Worm (Caenorhabditis elegans) whole organism, L4 larva: ENCODE results near the gene sdz-24.

ENCODE experiments used
- Y5F2A.4 ChIP-seq: fragments of 200-800 bp; sonication (Bioruptor generic); optimal IDR thresholded peaks from 2 replicates; lab custom pipeline; 2018; ENCODE audit warnings: mild to moderate bottlenecking, missing genetic modification characterization, missing compliant biosample characterization
- ZK337.2 ChIP-seq: fragments of 200-800 bp; sonication (Bioruptor generic); IDR thresholded peaks from 2 replicates; pipeline ENCODE4 v1.3.6; 2022; ENCODE audit warnings: missing genetic modification reagents, missing genetic modification characterization, missing compliant biosample characterization
- ceh-82 ChIP-seq: sonication (generic microtip); optimal IDR thresholded peaks from 2 replicates; lab custom pipeline; 2017; ENCODE audit warnings: missing biosample characterization, missing genetic modification characterization
- daf-12 ChIP-seq: fragments of 150-350 bp; optimal IDR thresholded peaks from 2 replicates; lab custom pipeline; 2014; ENCODE audit warnings: missing biosample characterization, missing genetic modification reagents, missing genetic modification characterization
- dmd-9 ChIP-seq: fragments of 200-800 bp; sonication (Bioruptor generic); IDR thresholded peaks from 2 replicates; pipeline ENCODE4 v1.3.6; 2022; ENCODE audit warnings: missing genetic modification reagents, missing genetic modification characterization, missing compliant biosample characterization
- hlh-30 ChIP-seq: sonication (generic microtip); optimal IDR thresholded peaks from 2 replicates; lab custom pipeline; 2017; ENCODE audit warnings: antibody characterized with exemption, mild to moderate bottlenecking, missing genetic modification characterization, missing compliant biosample characterization; ENCODE audit not compliant: insufficient read depth
- madf-9 ChIP-seq: fragments of 200-800 bp; sonication (Bioruptor generic); conservative IDR thresholded peaks from 2 replicates; pipeline ENCODE4 v1.3.6; 2022; ENCODE audit warnings: missing genetic modification reagents, missing genetic modification characterization, missing compliant biosample characterization
- nhr-11 ChIP-seq: fragments of 150-350 bp; optimal IDR thresholded peaks from 2 replicates; lab custom pipeline; 2014; ENCODE audit warnings: missing biosample characterization, missing genetic modification characterization
- nhr-237 ChIP-seq: sonication (generic microtip); optimal IDR thresholded peaks from 2 replicates; lab custom pipeline; 2017; ENCODE audit warnings: missing biosample characterization, missing genetic modification characterization
- nhr-25 ChIP-seq: sonication (generic microtip); optimal IDR thresholded peaks from 2 replicates; lab custom pipeline; 2017; ENCODE audit warnings: missing genetic modification characterization, mild to moderate bottlenecking, missing compliant biosample characterization, antibody characterized with exemption, moderate library complexity, borderline replicate concordance; ENCODE audit not compliant: insufficient read depth
- nhr-77 ChIP-seq: fragments of 150-350 bp; optimal IDR thresholded peaks from 2 replicates; lab custom pipeline; 2014; ENCODE audit warnings: missing biosample characterization, missing genetic modification characterization
- snpc-4 ChIP-seq: fragments of 150-350 bp; optimal IDR thresholded peaks from 2 replicates; lab custom pipeline; 2014; ENCODE audit warnings: missing biosample characterization, missing genetic modification characterization
- ztf-11 ChIP-seq: fragments of 150-350 bp; optimal IDR thresholded peaks from 2 replicates; lab custom pipeline; 2014; ENCODE audit warnings: missing biosample characterization, missing genetic modification characterization

ce11 chrII:683467-683866 lies 25.0 kb downstream of the sdz-24 start, which contains the start of gene T02H6.6:
- TF ChIP-seq nhr-25 (tag; lab: Kevin White, UChicago) (no peak), ceh-82 (tag; lab: Kevin White, UChicago) (no peak), ZK337.2 (GFP tag; lab: Robert Waterston, UW) (no peak), ztf-11 (tag; lab: Kevin White, UChicago) (no peak), daf-12 (tag; lab: Kevin White, UChicago) (no peak), dmd-9 (GFP tag; lab: Robert Waterston, UW) (no peak), nhr-237 (tag; lab: Kevin White, UChicago) (no peak), nhr-77 (no peak), nhr-11 (tag; lab: Kevin White, UChicago) (no peak), madf-9 (GFP tag; lab: Robert Waterston, UW) (no peak), hlh-30 (no peak), snpc-4 (tag; lab: Kevin White, UChicago) (no peak), Y5F2A.4 (GFP tag; lab: Kevin White, UChicago) (no peak)
